Worm (Caenorhabditis elegans) whole organism, late embryonic: ENCODE results near the gene B0334.13.

Experiments used
- F13H6.1 ChIP-seq: sonication (generic microtip); optimal IDR thresholded peaks from 2 replicates; lab custom pipeline; 2016; ENCODE audit warnings: missing genetic modification characterization, missing compliant biosample characterization
- che-1 ChIP-seq: sonication (generic microtip); optimal IDR thresholded peaks from 2 replicates; lab custom pipeline; 2016; ENCODE audit warnings: mild to moderate bottlenecking, missing genetic modification characterization, missing compliant biosample characterization
- fkh-10 ChIP-seq: fragments of 150-350 bp; optimal IDR thresholded peaks from 2 replicates; lab custom pipeline; 2014; ENCODE audit warnings: missing biosample characterization, missing genetic modification reagents, missing genetic modification characterization
- fkh-6 ChIP-seq: sonication (generic microtip); optimal IDR thresholded peaks from 2 replicates; lab custom pipeline; 2016; ENCODE audit warnings: missing genetic modification characterization, missing compliant biosample characterization
- nhr-11 ChIP-seq: fragments of 150-350 bp; optimal IDR thresholded peaks from 2 replicates; lab custom pipeline; 2014; ENCODE audit warnings: missing biosample characterization, missing genetic modification characterization
- npax-4 ChIP-seq: sonication (generic microtip); optimal IDR thresholded peaks from 2 replicates; lab custom pipeline; 2016; ENCODE audit warnings: missing genetic modification characterization, missing compliant biosample characterization
- pag-3 ChIP-seq: sonication (generic microtip); optimal IDR thresholded peaks from 2 replicates; lab custom pipeline; 2016; ENCODE audit warnings: missing compliant biosample characterization, missing genetic modification characterization, borderline replicate concordance
- pqm-1 ChIP-seq: sonication (generic microtip); optimal IDR thresholded peaks from 2 replicates; lab custom pipeline; 2016; ENCODE audit warnings: missing genetic modification characterization, missing compliant biosample characterization
- tbx-7 ChIP-seq: sonication (generic microtip); optimal IDR thresholded peaks from 2 replicates; lab custom pipeline; 2016; ENCODE audit warnings: missing genotype, missing genetic modification characterization, missing compliant biosample characterization
- unc-86 ChIP-seq: sonication (generic microtip); optimal IDR thresholded peaks from 2 replicates; lab custom pipeline; 2016; ENCODE audit warnings: missing genetic modification characterization, missing compliant biosample characterization
- ztf-16 ChIP-seq: sonication (generic microtip); optimal IDR thresholded peaks from 2 replicates; lab custom pipeline; 2017; ENCODE audit warnings: missing genetic modification characterization, missing compliant biosample characterization

ce11 chrII:11464427-11464944 lies 23.6 kb upstream of the B0334.13 start, which contains the start of the genes aars-1 and rga-1:
- TF ChIP-seq che-1, result no peak
- no peak for TF ChIP-seq tbx-7
- no peak for TF ChIP-seq fkh-10 (GFP tag; lab: Kevin White, UChicago)
- no peak for TF ChIP-seq nhr-11 (tag; lab: Kevin White, UChicago)
- no peak for TF ChIP-seq unc-86 (tag; lab: Kevin White, UChicago)
- no peak for TF ChIP-seq fkh-6 (tag; lab: Kevin White, UChicago)
- TF ChIP-seq ztf-16 (tag; lab: Kevin White, UChicago), result no peak
- no peak for TF ChIP-seq pag-3 (tag; lab: Kevin White, UChicago)
- TF ChIP-seq F13H6.1 (tag; lab: Kevin White, UChicago), result no peak
- TF ChIP-seq pqm-1, result no peak
- no peak for TF ChIP-seq npax-4
